Worm (Caenorhabditis elegans) whole organism, young adult: ENCODE data around the gene C44B11.6.
A peak's percentile ranks its signal among the peaks of the same experiment; 100 is the strongest.

Source experiments
- B0019.2 ChIP-seq: fragments of 200-800 bp; sonication (Bioruptor generic); conservative IDR thresholded peaks from 2 replicates; pipeline ENCODE4 v1.3.6; 2022; ENCODE audit warnings: missing genetic modification reagents, missing genetic modification characterization, missing compliant biosample characterization
- B0035.1 ChIP-seq: sonication (generic microtip); optimal IDR thresholded peaks from 2 replicates; lab custom pipeline; 2016; ENCODE audit warnings: missing genetic modification characterization, mild to moderate bottlenecking, missing compliant biosample characterization, missing genotype, missing genetic modification reagents
- B0261.1 ChIP-seq: sonication (generic microtip); optimal IDR thresholded peaks from 2 replicates; lab custom pipeline; 2016; ENCODE audit warnings: mild to moderate bottlenecking, missing genetic modification characterization, moderate library complexity, missing compliant biosample characterization
- F22D6.2 ChIP-seq: sonication (generic microtip); optimal IDR thresholded peaks from 2 replicates; lab custom pipeline; 2016; ENCODE audit warnings: mild to moderate bottlenecking, missing genetic modification characterization, missing compliant biosample characterization
- F33H1.4 ChIP-seq: fragments of 200-800 bp; sonication (Bioruptor generic); IDR thresholded peaks from 2 replicates; pipeline ENCODE4 v1.3.6; 2022; ENCODE audit warnings: missing genetic modification reagents, missing genetic modification characterization, missing compliant biosample characterization
- F39B2.1 ChIP-seq: fragments of 200-800 bp; sonication (Bioruptor generic); IDR thresholded peaks from 2 replicates; pipeline ENCODE4 v1.3.6; 2022; ENCODE audit warnings: missing genetic modification reagents, missing genetic modification characterization, missing compliant biosample characterization
- F55B11.4 ChIP-seq: sonication (generic microtip); optimal IDR thresholded peaks from 2 replicates; lab custom pipeline; 2016; ENCODE audit warnings: missing compliant biosample characterization, missing genetic modification characterization, borderline replicate concordance; ENCODE audit not compliant: insufficient read depth
- F57A8.1 ChIP-seq: fragments of 200-800 bp; sonication (Bioruptor generic); optimal IDR thresholded peaks from 2 replicates; lab custom pipeline; 2018; ENCODE audit warnings: mild to moderate bottlenecking, missing genetic modification characterization, moderate library complexity, missing compliant biosample characterization
- K11D2.4 ChIP-seq: fragments of 200-800 bp; sonication (Bioruptor generic); IDR thresholded peaks from 2 replicates; pipeline ENCODE4 v1.3.6; 2022; ENCODE audit warnings: missing genetic modification reagents, missing genetic modification characterization, missing compliant biosample characterization
- ZK185.1 ChIP-seq: sonication (generic microtip); optimal IDR thresholded peaks from 2 replicates; lab custom pipeline; 2016; ENCODE audit warnings: mild to moderate bottlenecking, missing genetic modification characterization, missing compliant biosample characterization; ENCODE audit not compliant: poor library complexity, severe bottlenecking
- atf-7 ChIP-seq: sonication (generic microtip); optimal IDR thresholded peaks from 2 replicates; lab custom pipeline; 2017; ENCODE audit warnings: mild to moderate bottlenecking, missing genetic modification characterization, missing compliant biosample characterization
- athp-1 ChIP-seq: sonication (generic microtip); optimal IDR thresholded peaks from 2 replicates; lab custom pipeline; 2017; ENCODE audit warnings: mild to moderate bottlenecking, missing genetic modification characterization, missing compliant biosample characterization
- bed-1 ChIP-seq: fragments of 200-800 bp; sonication (Bioruptor generic); IDR thresholded peaks from 2 replicates; pipeline ENCODE4 v1.3.6; 2022; ENCODE audit warnings: missing genetic modification reagents, missing genetic modification characterization, missing compliant biosample characterization
- ccch-3 ChIP-seq: fragments of 200-800 bp; sonication (Bioruptor generic); optimal IDR thresholded peaks from 2 replicates; lab custom pipeline; 2018; ENCODE audit warnings: mild to moderate bottlenecking, missing genetic modification characterization, missing compliant biosample characterization
- ceh-100 ChIP-seq: fragments of 200-800 bp; sonication (Bioruptor generic); IDR thresholded peaks from 2 replicates; pipeline ENCODE4 v1.3.6; 2022; ENCODE audit warnings: missing genetic modification reagents, missing genetic modification characterization, missing compliant biosample characterization
- ceh-40 ChIP-seq: fragments of 200-800 bp; sonication (Bioruptor generic); IDR thresholded peaks from 2 replicates; pipeline ENCODE4 v1.3.6; 2022; ENCODE audit warnings: missing genetic modification characterization, missing compliant biosample characterization
- ceh-79 ChIP-seq: sonication (generic microtip); optimal IDR thresholded peaks from 2 replicates; lab custom pipeline; 2017; ENCODE audit warnings: mild to moderate bottlenecking, missing genetic modification characterization, missing compliant biosample characterization
- die-1 ChIP-seq: sonication (generic microtip); optimal IDR thresholded peaks from 2 replicates; lab custom pipeline; 2016; ENCODE audit warnings: missing genotype, mild to moderate bottlenecking, missing genetic modification characterization, missing compliant biosample characterization
- dpff-1 ChIP-seq: sonication (generic microtip); optimal IDR thresholded peaks from 2 replicates; lab custom pipeline; 2017; ENCODE audit warnings: mild to moderate bottlenecking, missing genetic modification characterization, missing compliant biosample characterization
- dpl-1 ChIP-seq: fragments of 150-350 bp; optimal IDR thresholded peaks from 2 replicates; lab custom pipeline; 2014; ENCODE audit warnings: missing biosample characterization, missing genetic modification reagents, missing genetic modification characterization
- egl-18 ChIP-seq: fragments of 200-800 bp; sonication (Bioruptor generic); IDR thresholded peaks from 2 replicates; pipeline ENCODE4 v1.3.6; 2022; ENCODE audit warnings: missing genetic modification reagents, missing genetic modification characterization, missing compliant biosample characterization
- egrh-3 ChIP-seq: fragments of 200-800 bp; sonication (Bioruptor generic); IDR thresholded peaks from 2 replicates; pipeline ENCODE4 v1.3.6; 2022; ENCODE audit warnings: missing genetic modification reagents, missing genetic modification characterization, missing compliant biosample characterization
- gei-17 ChIP-seq: fragments of 200-800 bp; sonication (Bioruptor generic); optimal IDR thresholded peaks from 2 replicates; lab custom pipeline; 2018; ENCODE audit warnings: mild to moderate bottlenecking, missing genetic modification characterization, missing compliant biosample characterization
- him-1 ChIP-seq: sonication (generic microtip); optimal IDR thresholded peaks from 2 replicates; lab custom pipeline; 2016; ENCODE audit warnings: missing genotype, missing genetic modification reagents, missing genetic modification characterization, missing compliant biosample characterization
- hlh-12 ChIP-seq: sonication (generic microtip); optimal IDR thresholded peaks from 2 replicates; lab custom pipeline; 2016; ENCODE audit warnings: missing genetic modification characterization, missing compliant biosample characterization
- hmg-1.2 ChIP-seq: fragments of 200-800 bp; sonication (Bioruptor generic); IDR thresholded peaks from 2 replicates; pipeline ENCODE4 v1.3.6; 2022; ENCODE audit warnings: missing genetic modification reagents, missing genetic modification characterization, missing compliant biosample characterization
- let-526 ChIP-seq: fragments of 200-800 bp; sonication (Bioruptor generic); IDR thresholded peaks from 2 replicates; pipeline ENCODE4 v1.3.6; 2022; ENCODE audit warnings: missing genetic modification reagents, missing genetic modification characterization, missing compliant biosample characterization
- lin-26 ChIP-seq: fragments of 200-800 bp; sonication (Bioruptor generic); IDR thresholded peaks from 2 replicates; pipeline ENCODE4 v1.3.6; 2022; ENCODE audit warnings: missing genetic modification reagents, missing genetic modification characterization, missing compliant biosample characterization
- lin-35 ChIP-seq, 3 experiments: fragments of 150-350 bp in 2 of 3; sonication (generic microtip) in 1 of 3; optimal IDR thresholded peaks; 2 replicates each; lab custom pipeline; 2014 to 2018; ENCODE audit warnings: missing biosample characterization in 3 of 3, missing genetic modification characterization in 3 of 3, missing genetic modification reagents in 3 of 3
- lsl-1 ChIP-seq: fragments of 200-800 bp; sonication (Bioruptor generic); optimal IDR thresholded peaks from 2 replicates; lab custom pipeline; 2018; ENCODE audit warnings: mild to moderate bottlenecking, missing genetic modification characterization, moderate library complexity, missing compliant biosample characterization
- madf-3 ChIP-seq: fragments of 200-800 bp; sonication (Bioruptor generic); IDR thresholded peaks from 2 replicates; pipeline ENCODE4 v1.3.6; 2022; ENCODE audit warnings: missing genetic modification reagents, missing genetic modification characterization, missing compliant biosample characterization
- madf-6 ChIP-seq: fragments of 200-800 bp; sonication (Bioruptor generic); IDR thresholded peaks from 2 replicates; pipeline ENCODE4 v1.3.6; 2022; ENCODE audit warnings: missing genetic modification reagents, missing genetic modification characterization, missing compliant biosample characterization
- madf-8 ChIP-seq: fragments of 200-800 bp; sonication (Bioruptor generic); conservative IDR thresholded peaks from 2 replicates; pipeline ENCODE4 v1.3.6; 2022; ENCODE audit warnings: missing genetic modification reagents, missing genetic modification characterization, missing compliant biosample characterization
- nfya-1 ChIP-seq: sonication (generic microtip); optimal IDR thresholded peaks from 2 replicates; lab custom pipeline; 2017; ENCODE audit warnings: antibody characterized with exemption, missing compliant biosample characterization, missing genetic modification characterization, borderline replicate concordance; ENCODE audit not compliant: insufficient read depth
- nfya-2 ChIP-seq: fragments of 200-800 bp; sonication (Bioruptor generic); IDR thresholded peaks from 2 replicates; pipeline ENCODE4 v1.3.6; 2022; ENCODE audit warnings: missing genetic modification reagents, missing genetic modification characterization, missing compliant biosample characterization
- nhr-120 ChIP-seq: fragments of 200-800 bp; sonication (Bioruptor generic); IDR thresholded peaks from 2 replicates; pipeline ENCODE4 v1.3.6; 2022; ENCODE audit warnings: missing genetic modification characterization, missing compliant biosample characterization
- nhr-90 ChIP-seq: sonication (generic microtip); optimal IDR thresholded peaks from 2 replicates; lab custom pipeline; 2016; ENCODE audit warnings: missing genotype, mild to moderate bottlenecking, missing genetic modification characterization, missing compliant biosample characterization
- rcor-1 ChIP-seq: fragments of 200-800 bp; sonication (Bioruptor generic); IDR thresholded peaks from 2 replicates; pipeline ENCODE4 v1.3.6; 2022; ENCODE audit warnings: missing genetic modification reagents, missing genetic modification characterization, missing compliant biosample characterization
- rpc-1 ChIP-seq, 2 experiments: fragments of 150-350 bp in 1 of 2; sonication (generic microtip) in 1 of 2; optimal IDR thresholded peaks; 2 replicates each; lab custom pipeline; 2014 to 2018; ENCODE audit warnings: missing biosample characterization in 1 of 2, missing genetic modification characterization in 1 of 2, missing genetic modification reagents in 1 of 2, missing genotype in 1 of 2
- tbp1 ChIP-seq: fragments of 200-800 bp; sonication (Bioruptor generic); optimal IDR thresholded peaks from 2 replicates; lab custom pipeline; 2018; ENCODE audit warnings: mild to moderate bottlenecking, missing genetic modification characterization, missing compliant biosample characterization
- ztf-26 ChIP-seq: sonication (generic microtip); optimal IDR thresholded peaks from 2 replicates; lab custom pipeline; 2017; ENCODE audit warnings: missing genetic modification characterization, missing compliant biosample characterization
- ztf-28 ChIP-seq: fragments of 200-800 bp; sonication (Bioruptor generic); IDR thresholded peaks from 2 replicates; pipeline ENCODE4 v1.3.6; 2022; ENCODE audit warnings: missing genetic modification reagents, missing genetic modification characterization, missing compliant biosample characterization
- ztf-3 ChIP-seq: fragments of 200-800 bp; sonication (Bioruptor generic); optimal IDR thresholded peaks from 2 replicates; lab custom pipeline; 2018; ENCODE audit warnings: mild to moderate bottlenecking, missing genetic modification characterization, missing compliant biosample characterization

The C44B11.6 gene

DNA sequence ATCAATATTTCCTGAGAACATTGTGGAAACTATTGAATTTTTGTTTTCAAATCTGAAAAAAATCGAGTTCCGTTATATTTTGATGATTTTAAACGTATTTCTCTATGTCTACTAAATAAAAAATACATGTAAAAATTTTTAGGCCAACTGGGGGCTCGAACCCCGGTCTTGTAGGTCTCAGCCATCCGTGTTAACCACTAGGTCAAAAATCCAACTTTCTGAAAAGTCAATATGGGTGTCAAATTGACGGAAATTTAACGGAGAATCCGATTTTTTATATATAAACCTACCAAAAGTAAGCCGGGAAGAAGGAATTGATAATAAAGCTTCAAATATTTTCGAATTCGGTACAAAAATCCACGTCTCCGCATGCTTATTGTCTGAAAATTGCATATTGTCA, 46.6 kb upstream of the C44B11.6 start (continued):
- TF ChIP-seq atf-7 (tag; lab: Kevin White, UChicago) (no peak), ztf-28 (GFP tag; lab: Robert Waterston, UW) (no peak)
- TF ChIP-seq, all 124 proteins: peak for 3

DNA sequence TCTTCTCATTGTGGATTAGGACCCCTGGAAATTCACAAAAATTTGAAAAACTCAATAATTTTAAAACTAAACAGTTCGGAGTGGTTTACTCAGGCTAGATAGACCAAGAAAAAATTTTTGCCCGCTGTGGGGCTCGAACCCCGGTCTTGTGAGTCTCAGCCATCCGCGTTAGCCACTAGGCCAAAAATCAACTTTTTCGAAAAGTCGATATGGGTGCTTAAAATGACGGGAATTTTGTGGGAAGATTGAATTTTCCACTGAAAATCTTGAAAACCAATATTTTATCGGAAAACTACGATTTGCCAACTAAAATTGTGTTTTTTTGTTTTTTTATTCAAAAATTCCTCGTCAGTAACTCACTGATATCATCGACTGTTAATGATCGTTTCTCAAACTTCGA, 45.4 kb upstream of the C44B11.6 start:
- TF ChIP-seq F33H1.4 (GFP tag; lab: Robert Waterston, UW) (peak; percentile 38; the same call in 1 of the 2 replicates), hmg-1.2 (peak; percentile 20; the same call in 1 of the 2 replicates), rpc-1 (optimal IDR thresholded peaks at IDR 0.05; lab: Kevin White, UChicago) (peak; percentile 44), rpc-1 (tag; optimal IDR thresholded peaks at IDR 0.05; lab: Kevin White, UChicago) (peak; percentile 66), lsl-1 (GFP tag; lab: Kevin White, UChicago) (peak; percentile 22), gei-17 (GFP tag; lab: Kevin White, UChicago) (no peak), ztf-3 (GFP tag; lab: Kevin White, UChicago) (no peak), dpl-1 (GFP tag; lab: Kevin White, UChicago) (no peak), madf-6 (GFP tag; lab: Robert Waterston, UW) (peak; percentile 23; the same call in 1 of the 2 replicates), B0035.1 (no peak), athp-1 (tag; lab: Kevin White, UChicago) (no peak), him-1 (tag; lab: Kevin White, UChicago) (peak; percentile 44), nfya-1 (tag; lab: Kevin White, UChicago) (no peak), nhr-90 (tag; lab: Kevin White, UChicago) (no peak), rcor-1 (GFP tag; lab: Robert Waterston, UW) (no peak), madf-8 (GFP tag; lab: Robert Waterston, UW) (no peak), lin-26 (GFP tag; lab: Robert Waterston, UW) (peak; percentile 49; the same call in 1 of the 2 replicates), B0261.1 (tag; lab: Kevin White, UChicago) (peak; percentile 61), tbp1 (peak; percentile 85)

DNA sequence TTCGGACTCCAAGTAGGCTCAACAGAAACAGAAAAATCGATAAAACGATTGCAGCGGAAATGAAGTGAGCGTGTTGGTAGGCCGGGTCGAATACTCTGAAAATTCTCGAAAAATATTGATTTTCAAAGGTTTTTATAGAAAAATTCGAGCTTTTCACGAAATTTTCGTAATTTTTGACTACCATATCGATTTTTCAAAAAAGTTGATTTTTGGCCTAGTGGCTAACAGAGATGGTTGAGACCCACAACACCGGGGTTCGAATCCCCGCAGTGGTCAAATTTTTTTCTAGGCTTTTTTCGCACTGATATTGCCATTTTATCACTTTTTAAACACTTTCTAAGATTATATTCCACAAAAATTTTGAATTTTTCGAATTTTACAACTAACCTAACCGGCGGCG, 44.1 kb upstream of the C44B11.6 start:
- TF ChIP-seq egl-18 (GFP tag; lab: Robert Waterston, UW) (no peak), let-526 (GFP tag; lab: Robert Waterston, UW) (no peak), F55B11.4 (tag; lab: Kevin White, UChicago) (no peak), nhr-120 (GFP tag; lab: Robert Waterston, UW) (no peak), ceh-40 (GFP tag; lab: Robert Waterston, UW) (no peak), ceh-100 (no peak), rpc-1 (optimal IDR thresholded peaks at IDR 0.05; lab: Kevin White, UChicago) (peak; percentile 41), rpc-1 (tag; optimal IDR thresholded peaks at IDR 0.05; lab: Kevin White, UChicago) (peak; percentile 56), B0035.1 (no peak), madf-8 (GFP tag; lab: Robert Waterston, UW) (no peak), B0261.1 (tag; lab: Kevin White, UChicago) (peak; percentile 44), madf-3 (no peak), ztf-3 (GFP tag; lab: Kevin White, UChicago) (no peak), tbp1 (peak; percentile 78), lin-35 (GFP tag; optimal IDR thresholded peaks at IDR 0.05; lab: Kevin White, UChicago) (no peak), B0019.2 (GFP tag; lab: Robert Waterston, UW) (no peak), F39B2.1 (GFP tag; lab: Robert Waterston, UW) (no peak)

DNA sequence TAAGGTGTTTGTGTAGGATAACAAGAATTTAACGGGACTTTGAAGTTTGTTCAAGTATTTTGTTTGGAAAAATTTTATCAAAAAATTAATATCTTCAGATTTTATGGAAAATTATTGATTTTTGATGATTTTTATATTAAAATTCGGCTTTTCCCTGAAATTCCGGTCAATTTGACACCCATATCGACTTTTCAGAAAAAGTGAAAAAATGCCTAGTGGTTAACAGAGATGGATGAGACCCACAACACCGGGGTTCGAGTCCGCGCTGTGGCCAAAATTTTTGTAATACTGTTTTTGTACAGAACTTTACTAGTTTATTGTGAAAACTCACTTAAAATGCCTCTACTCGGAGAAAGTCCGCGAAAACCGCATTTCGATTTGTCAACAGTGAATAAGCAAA, 43.4 kb upstream of the C44B11.6 start:
- TF ChIP-seq ccch-3 (GFP tag; lab: Kevin White, UChicago) (no peak), K11D2.4 (GFP tag; lab: Robert Waterston, UW) (no peak), dpff-1 (tag; lab: Kevin White, UChicago) (no peak), die-1 (tag; lab: Kevin White, UChicago) (peak; percentile 3), ZK185.1 (no peak), hlh-12 (tag; lab: Kevin White, UChicago) (no peak), F33H1.4 (GFP tag; lab: Robert Waterston, UW) (no peak), F57A8.1 (GFP tag; lab: Kevin White, UChicago) (no peak), hmg-1.2 (no peak), ztf-26 (tag; lab: Kevin White, UChicago) (no peak), ceh-79 (tag; lab: Kevin White, UChicago) (no peak), tbp1 (peak; percentile 82), rpc-1 (optimal IDR thresholded peaks at IDR 0.05; lab: Kevin White, UChicago) (peak; percentile 39), rpc-1 (tag; optimal IDR thresholded peaks at IDR 0.05; lab: Kevin White, UChicago) (peak; percentile 66), bed-1 (GFP tag; lab: Robert Waterston, UW) (no peak), F22D6.2 (tag; lab: Kevin White, UChicago) (no peak), nfya-2 (GFP tag; lab: Robert Waterston, UW) (no peak), egrh-3 (GFP tag; lab: Robert Waterston, UW) (no peak)
